Fruit fly (Drosophila melanogaster): ENCODE results near the gene Bdbt.

The Bdbt gene

DNA sequence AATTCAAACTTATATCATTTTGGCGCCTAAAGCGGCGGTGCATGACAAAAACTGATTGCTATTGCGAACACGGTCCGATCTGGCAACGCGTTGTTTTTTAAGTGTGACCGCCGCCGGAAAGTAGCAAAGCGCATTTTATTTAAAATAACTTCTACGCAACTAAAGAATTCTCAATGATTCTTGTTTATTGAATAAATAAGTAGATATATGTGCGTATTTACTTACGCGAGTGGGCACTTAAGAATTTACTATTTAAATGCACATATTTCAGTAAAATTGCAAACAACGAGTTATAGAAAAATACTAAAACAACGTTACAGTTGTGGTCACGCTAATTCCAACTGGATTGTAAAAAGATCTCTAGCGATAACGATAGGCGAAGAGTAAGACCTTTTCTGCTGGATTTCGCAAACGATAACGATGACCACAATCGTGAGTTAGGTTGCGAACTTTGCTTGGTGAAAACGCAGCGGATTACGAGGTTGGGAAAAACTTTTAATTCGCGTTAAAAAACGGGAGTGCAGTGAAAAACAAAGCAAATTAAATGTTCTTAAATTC lies 37.4 kb upstream of the Bdbt start (continued):
- peak; percentile 66 for TF ChIP-seq hkb (optimal IDR thresholded peaks at IDR 0.05)
- no peak for TF ChIP-seq hkb (GFP tag; IDR thresholded peaks at IDR 0.05)
- peak; percentile 71 for TF ChIP-seq Dll (GFP tag; IDR thresholded peaks at IDR 0.05; ENCODE audit: partially characterized antibody)
- peak; percentile 55 for TF ChIP-seq CG42726 (GFP tag; IDR thresholded peaks at IDR 0.05; ENCODE audit: partially characterized antibody)
- TF ChIP-seq Fer3 (tag; optimal IDR thresholded peaks at IDR 0.05) = no peak

DNA sequence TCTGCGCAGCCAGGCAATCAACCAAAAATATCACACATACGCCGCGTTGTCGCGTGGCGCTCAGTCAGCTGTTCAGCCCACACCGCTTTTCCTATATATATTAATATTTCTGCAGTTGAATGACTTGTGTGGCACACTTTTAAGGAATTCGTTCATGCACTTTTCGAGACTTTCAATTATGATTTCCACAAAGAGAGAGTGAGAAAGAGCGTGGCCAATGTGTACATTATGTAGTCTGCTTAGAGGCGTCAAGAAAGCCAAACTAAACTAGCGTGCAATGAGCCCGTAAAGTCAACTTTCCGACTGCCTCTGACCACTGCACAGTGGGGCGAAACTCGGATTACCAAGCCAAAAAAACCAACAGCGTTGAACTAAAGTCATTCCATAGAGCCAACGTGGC lies 35.5 kb upstream of the Bdbt start:
- TF ChIP-seq crp (GFP tag; optimal IDR thresholded peaks at IDR 0.05) = peak in 1 of 2 experiments; percentile 5
- TF ChIP-seq sens (GFP tag) = peak; percentile 47
- no peak for TF ChIP-seq disco-r (GFP tag; optimal IDR thresholded peaks at IDR 0.05)
- TF ChIP-seq CG15696 (tag; optimal IDR thresholded peaks at IDR 0.05) = no peak
- TF ChIP-seq Ets65A (GFP tag) = peak; percentile 3
- TF ChIP-seq Med (GFP tag) = peak; percentile 16
- no peak for TF ChIP-seq Optix (GFP tag; IDR thresholded peaks at IDR 0.05)
- TF ChIP-seq CG6175 (GFP tag; IDR thresholded peaks at IDR 0.05) = 0 out of 3 replicates have a peak, but pooled peaks have one; percentile 7
- no peak for TF ChIP-seq CG10565 (GFP tag; optimal IDR thresholded peaks at IDR 0.05)
- peak; percentile 57 for TF ChIP-seq CG15601 (tag; optimal IDR thresholded peaks at IDR 0.05)
- TF ChIP-seq CG7372 (GFP tag; IDR thresholded peaks at IDR 0.05) = peak; percentile 75
- TF ChIP-seq CG10431 (GFP tag; optimal IDR thresholded peaks at IDR 0.05) = peak; percentile 99
- TF ChIP-seq CG2120 (GFP tag; optimal IDR thresholded peaks at IDR 0.05) = no peak
- TF ChIP-seq ci (GFP tag; IDR thresholded peaks at IDR 0.05) = 0 out of 3 replicates have a peak, but pooled peaks have one; percentile 24
- no peak for TF ChIP-seq Ssrp (tag; optimal IDR thresholded peaks at IDR 0.05)

dm6 chr3R:21152856-21153278 lies 34.2 kb upstream of the Bdbt start:
- TF ChIP-seq yki (optimal IDR thresholded peaks at IDR 0.05) = peak; percentile 51
- peak; percentile 76 for TF ChIP-seq corto (GFP tag; optimal IDR thresholded peaks at IDR 0.05)
- TF ChIP-seq tna (GFP tag; IDR thresholded peaks at IDR 0.05; ENCODE audit: partially characterized antibody) = no peak
- TF ChIP-seq Side (GFP tag; optimal IDR thresholded peaks at IDR 0.05) = no peak
- no peak for TF ChIP-seq ranshi (GFP tag; IDR thresholded peaks at IDR 0.05)
- TF ChIP-seq CG6854 (GFP tag; optimal IDR thresholded peaks at IDR 0.05) = no peak
- no peak for TF ChIP-seq Ets65A (GFP tag)
- peak; percentile 98 for TF ChIP-seq nom (GFP tag; optimal IDR thresholded peaks at IDR 0.05)
- TF ChIP-seq CG33557 (GFP tag; optimal IDR thresholded peaks at IDR 0.05) = no peak
- peak; percentile 23; the same call in 1 of the 2 replicates for TF ChIP-seq sna (GFP tag; IDR thresholded peaks at IDR 0.05; ENCODE audit: partially characterized antibody)
- no peak for TF ChIP-seq CG14710 (tag; optimal IDR thresholded peaks at IDR 0.05)
- no peak for TF ChIP-seq pros (GFP tag; optimal IDR thresholded peaks at IDR 0.05)
- TF ChIP-seq Trl (optimal IDR thresholded peaks at IDR 0.05) = peak; percentile 73 to 79
- TF ChIP-seq Trl (GFP tag; optimal IDR thresholded peaks at IDR 0.05) = no peak
- peak; percentile 89 for TF ChIP-seq Drgx (GFP tag; IDR thresholded peaks at IDR 0.05)
- no peak for TF ChIP-seq NC2β (GFP tag; optimal IDR thresholded peaks at IDR 0.05)
- TF ChIP-seq ase (GFP tag; IDR thresholded peaks at IDR 0.05) = no peak
- peak; percentile 38; the same call in 1 of the 4 replicates for TF ChIP-seq Dll (GFP tag; IDR thresholded peaks at IDR 0.05; ENCODE audit: partially characterized antibody)
- TF ChIP-seq bsh (GFP tag; optimal IDR thresholded peaks at IDR 0.05) = peak in 1 of 2 experiments; percentile 96
- no peak for TF ChIP-seq stwl (tag; optimal IDR thresholded peaks at IDR 0.05)
- TF ChIP-seq pzg (GFP tag; optimal IDR thresholded peaks at IDR 0.05) = no peak
- TF ChIP-seq CG13123 (GFP tag; optimal IDR thresholded peaks at IDR 0.05) = no peak
- TF ChIP-seq CG3163 (GFP tag; optimal IDR thresholded peaks at IDR 0.05) = peak; percentile 85
- peak; percentile 72 for TF ChIP-seq lbe (GFP tag; optimal IDR thresholded peaks at IDR 0.05)
- TF ChIP-seq mld (GFP tag; IDR thresholded peaks at IDR 0.05; ENCODE audit: partially characterized antibody) = no peak
- no peak for TF ChIP-seq CG1792 (GFP tag; optimal IDR thresholded peaks at IDR 0.05)
- no peak for TF ChIP-seq Sry-β (GFP tag; optimal IDR thresholded peaks at IDR 0.05)
- no peak for TF ChIP-seq Hmr (GFP tag; optimal IDR thresholded peaks at IDR 0.05)
- no peak for TF ChIP-seq CG11723 (GFP tag; optimal IDR thresholded peaks at IDR 0.05)
